Fruit fly (Drosophila melanogaster) whole organism, pupa: ENCODE results near the gene neur.

Source experiments
- CG10348 ChIP-seq: fragments of 200-800 bp; sonication (Bioruptor generic); IDR thresholded peaks from 2 replicates; pipeline ENCODE4 v1.3.6; 2022; ENCODE audit warnings: missing biosample characterization, missing genetic modification characterization
- CG12605 ChIP-seq: fragments of 200-800 bp; sonication (Bioruptor generic); IDR thresholded peaks from 2 replicates; pipeline ENCODE4 v1.3.6; 2022; ENCODE audit warnings: missing biosample characterization, missing genetic modification characterization
- CG13204 ChIP-seq: fragments of 200-800 bp; sonication (Bioruptor generic); optimal IDR thresholded peaks from 2 replicates; lab custom pipeline; 2018; ENCODE audit warnings: missing biosample characterization, mild to moderate bottlenecking, missing genetic modification characterization, moderate library complexity
- CG14655 ChIP-seq: fragments of 200-800 bp; sonication (Bioruptor generic); optimal IDR thresholded peaks from 3 replicates; lab custom pipeline; 2017; ENCODE audit warnings: mild to moderate bottlenecking, missing biosample characterization, missing genetic modification reagents, missing genetic modification characterization
- CG15710 ChIP-seq: fragments of 200-800 bp; sonication (Bioruptor generic); optimal IDR thresholded peaks from 2 replicates; lab custom pipeline; 2018; ENCODE audit warnings: missing biosample characterization, mild to moderate bottlenecking, missing genetic modification characterization, moderate library complexity
- CG17806 ChIP-seq: fragments of 200-800 bp; sonication (Bioruptor generic); optimal IDR thresholded peaks from 2 replicates; lab custom pipeline; 2018; ENCODE audit warnings: missing biosample characterization, mild to moderate bottlenecking, missing genetic modification characterization, moderate library complexity
- CG32121 ChIP-seq: fragments of 200-800 bp; sonication (Bioruptor generic); IDR thresholded peaks from 2 replicates; pipeline ENCODE4 v1.3.6; 2022; ENCODE audit warnings: missing biosample characterization, missing genetic modification characterization
- CG34367 ChIP-seq: fragments of 200-800 bp; sonication (Bioruptor generic); optimal IDR thresholded peaks from 2 replicates; lab custom pipeline; 2018; ENCODE audit warnings: missing biosample characterization, mild to moderate bottlenecking, missing genetic modification characterization
- CG4496 ChIP-seq: fragments of 200-800 bp; sonication (Bioruptor generic); IDR thresholded peaks from 3 replicates; pipeline ENCODE4 v1.3.6; 2022; ENCODE audit warnings: missing biosample characterization, missing genetic modification characterization
- CG8159 ChIP-seq: fragments of 200-800 bp; sonication (Bioruptor generic); optimal IDR thresholded peaks from 3 replicates; lab custom pipeline; 2018; ENCODE audit warnings: missing biosample characterization, mild to moderate bottlenecking, missing genetic modification characterization, moderate library complexity
- CG8301 ChIP-seq: fragments of 200-800 bp; sonication (Bioruptor generic); optimal IDR thresholded peaks from 2 replicates; lab custom pipeline; 2018; ENCODE audit warnings: missing biosample characterization, mild to moderate bottlenecking, missing genetic modification characterization
- CG9948 ChIP-seq: fragments of 200-800 bp; sonication (Bioruptor generic); optimal IDR thresholded peaks from 2 replicates; lab custom pipeline; 2018; ENCODE audit warnings: missing biosample characterization, mild to moderate bottlenecking, missing genetic modification characterization, moderate library complexity
- D1 ChIP-seq: fragments of 200-800 bp; sonication (Bioruptor generic); optimal IDR thresholded peaks from 2 replicates; lab custom pipeline; 2018; ENCODE audit warnings: missing biosample characterization, mild to moderate bottlenecking, missing genetic modification characterization, moderate library complexity
- EcR ChIP-seq: fragments of 200-800 bp; sonication (Bioruptor generic); optimal IDR thresholded peaks from 3 replicates; lab custom pipeline; 2019; ENCODE audit warnings: missing biosample characterization, missing genetic modification characterization, mild to moderate bottlenecking, moderate library complexity, missing genetic modification reagents
- Ets98B ChIP-seq: fragments of 200-800 bp; sonication (Bioruptor generic); IDR thresholded peaks from 2 replicates; pipeline ENCODE4 v1.3.6; 2022; ENCODE audit warnings: missing biosample characterization, missing genetic modification characterization
- Pif1A ChIP-seq: fragments of 200-800 bp; sonication (Bioruptor generic); optimal IDR thresholded peaks from 3 replicates; lab custom pipeline; 2016; ENCODE audit warnings: missing biosample characterization, missing genetic modification characterization
- Pif1B ChIP-seq: fragments of 200-800 bp; sonication (Bioruptor generic); optimal IDR thresholded peaks from 3 replicates; lab custom pipeline; 2016; ENCODE audit warnings: missing biosample characterization, missing genetic modification characterization
- Snoo ChIP-seq: fragments of 200-800 bp; sonication (Bioruptor generic); optimal IDR thresholded peaks from 3 replicates; lab custom pipeline; 2017; ENCODE audit warnings: missing biosample characterization, mild to moderate bottlenecking, missing genetic modification characterization, inconsistent platforms
- fd96Ca ChIP-seq: fragments of 200-800 bp; sonication (Bioruptor generic); IDR thresholded peaks from 3 replicates; pipeline ENCODE4 v1.3.6; 2022; ENCODE audit warnings: missing biosample characterization, missing genetic modification characterization
- gl ChIP-seq: fragments of 200-800 bp; sonication (Bioruptor generic); optimal IDR thresholded peaks from 2 replicates; lab custom pipeline; 2018; ENCODE audit warnings: missing biosample characterization, mild to moderate bottlenecking, missing genetic modification characterization
- rn ChIP-seq: fragments of 200-800 bp; sonication (Bioruptor generic); IDR thresholded peaks from 2 replicates; pipeline ENCODE4 v1.3.6; 2022; ENCODE audit warnings: missing biosample characterization, missing genetic modification characterization

neur gene

dm6 chr3R:9047561-9048465 lies 8.5 kb upstream of the neur start, which contains the start of gene Rel:
Gene Rel (minus strand): TSS chr3R:9047977.
- TF ChIP-seq gl (tag; lab: Kevin White, UChicago) (no peak), rn (GFP tag; lab: Robert Waterston, UW) (no peak), CG17806 (peak; percentile 55), CG34367 (tag; lab: Kevin White, UChicago) (peak; percentile 41), fd96Ca (no peak), CG13204 (no peak), CG4496 (no peak), D1 (no peak), Snoo (peak; percentile 47), CG8159 (tag; lab: Kevin White, UChicago) (peak; percentile 80), Pif1B (GFP tag; lab: Kevin White, UChicago) (no peak), CG12605 (GFP tag; lab: Robert Waterston, UW) (no peak), Ets98B (GFP tag; lab: Robert Waterston, UW) (no peak), EcR (GFP tag; lab: Kevin White, UChicago) (peak; percentile 4), CG15710 (tag; lab: Kevin White, UChicago) (peak; percentile 74), CG14655 (no peak), CG8301 (no peak), CG10348 (GFP tag; lab: Robert Waterston, UW) (no peak), CG9948 (tag; lab: Kevin White, UChicago) (peak; percentile 59), CG32121 (GFP tag; lab: Robert Waterston, UW) (no peak), Pif1A (GFP tag; lab: Kevin White, UChicago) (no peak)

DNA sequence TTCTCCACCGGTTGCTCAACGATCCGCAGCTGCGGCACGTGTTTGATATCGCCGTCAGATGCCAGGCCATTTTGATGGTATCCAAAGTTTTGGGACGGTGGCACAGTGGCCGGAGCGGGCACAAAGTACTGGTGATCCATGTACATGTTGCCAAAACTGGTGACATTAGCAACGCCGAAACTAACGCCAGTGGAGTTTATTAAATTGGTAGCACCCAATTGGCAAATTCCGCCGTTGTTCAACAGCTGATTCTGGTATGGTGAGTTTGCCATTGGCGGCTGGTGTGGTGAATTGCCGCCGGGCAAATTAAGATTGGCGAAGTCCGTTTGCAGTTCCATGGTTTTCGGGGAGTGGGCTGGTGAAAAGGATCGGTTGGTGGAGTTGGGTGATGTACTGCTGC lies 7.7 kb upstream of the neur start:
- TF ChIP-seq Ets98B (GFP tag; lab: Robert Waterston, UW) (no peak), CG34367 (tag; lab: Kevin White, UChicago) (no peak), fd96Ca (no peak), Pif1A (GFP tag; lab: Kevin White, UChicago) (no peak), gl (tag; lab: Kevin White, UChicago) (no peak), Snoo (no peak), CG10348 (GFP tag; lab: Robert Waterston, UW) (no peak), Pif1B (GFP tag; lab: Kevin White, UChicago) (no peak), CG17806 (no peak), CG12605 (GFP tag; lab: Robert Waterston, UW) (no peak), CG8159 (tag; lab: Kevin White, UChicago) (no peak), EcR (GFP tag; lab: Kevin White, UChicago) (no peak), CG15710 (tag; lab: Kevin White, UChicago) (no peak), CG9948 (tag; lab: Kevin White, UChicago) (no peak), CG13204 (no peak)

DNA sequence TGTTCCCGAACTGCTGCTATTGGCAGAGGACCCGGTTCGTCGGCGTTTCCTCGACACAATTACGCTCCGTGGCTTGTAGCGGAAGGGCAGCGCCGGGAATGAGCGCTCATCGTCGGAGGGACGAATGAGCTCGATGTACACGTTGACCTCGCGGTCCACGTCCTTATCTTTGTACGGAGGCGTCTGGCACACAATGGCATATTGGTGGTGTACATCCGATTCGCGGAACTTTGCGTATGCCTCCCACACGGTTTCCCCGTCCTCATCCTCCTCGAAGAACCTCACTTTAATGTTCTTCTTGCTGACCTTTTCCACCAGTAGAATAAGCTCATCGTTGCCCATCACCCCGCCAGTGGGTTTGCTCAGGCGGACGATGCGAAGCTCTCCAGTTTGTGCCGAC lies 6.5 kb upstream of the neur start:
- TF ChIP-seq D1 (no peak), CG34367 (tag; lab: Kevin White, UChicago) (no peak), CG4496 (no peak), CG32121 (GFP tag; lab: Robert Waterston, UW) (no peak), CG10348 (GFP tag; lab: Robert Waterston, UW) (no peak), fd96Ca (no peak)
- TF ChIP-seq, all 21 proteins: peak for 0

DNA sequence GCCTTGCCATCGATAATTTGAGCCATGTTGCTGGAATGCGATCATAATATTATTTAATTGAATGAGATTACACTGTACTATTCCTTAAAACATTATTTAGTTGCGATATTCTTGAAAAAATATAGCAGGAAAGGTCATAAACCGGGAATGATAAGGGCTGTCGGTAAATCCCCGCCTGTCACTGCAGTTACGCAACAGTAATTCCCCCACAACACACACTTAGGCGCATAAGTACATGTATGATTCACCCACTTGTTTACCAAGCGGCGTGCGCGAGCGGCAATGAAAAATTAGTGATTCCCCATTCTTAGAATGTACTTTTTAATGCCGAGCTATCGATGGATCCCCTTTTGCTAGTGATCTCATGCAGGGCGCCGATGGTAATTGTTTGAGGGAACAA lies 4.3 kb upstream of the neur start:
- TF ChIP-seq fd96Ca: no peak
- TF ChIP-seq EcR (GFP tag; lab: Kevin White, UChicago): peak; percentile 78
- TF ChIP-seq, all 21 proteins: peak for 1

DNA sequence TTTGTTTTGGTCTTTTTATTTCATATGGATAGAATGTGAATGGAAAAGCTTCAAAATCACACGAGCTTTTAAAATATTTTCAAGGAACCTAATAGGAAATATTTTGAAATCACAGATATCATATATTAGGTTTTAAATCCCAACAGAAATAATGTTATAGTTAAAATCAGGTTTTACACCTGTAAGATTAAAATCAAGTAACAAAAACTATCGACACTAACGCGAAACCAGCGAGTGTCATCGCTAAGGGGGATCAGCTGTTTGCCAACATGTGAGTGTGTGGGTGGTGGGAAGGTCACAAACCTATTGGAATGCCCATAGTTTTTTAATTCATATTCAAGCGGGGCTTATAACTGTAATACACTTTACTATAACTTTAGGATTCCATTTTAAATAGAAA lies 619 bp downstream of the neur start, which contains the start of gene hyx:
TSS of gene hyx (plus strand) at position 109 of the 400 bp plus-strand sequence.
- TF ChIP-seq CG32121 (GFP tag; lab: Robert Waterston, UW) (peak; percentile 36; the same call in 1 of the 2 replicates), CG4496 (0 out of 3 replicates have a peak, but pooled peaks have one; percentile 24), CG17806 (peak; percentile 20), Pif1B (GFP tag; lab: Kevin White, UChicago) (no peak), CG12605 (GFP tag; lab: Robert Waterston, UW) (no peak), Snoo (peak; percentile 21), CG8301 (no peak), CG9948 (tag; lab: Kevin White, UChicago) (no peak), CG15710 (tag; lab: Kevin White, UChicago) (peak; percentile 11), EcR (GFP tag; lab: Kevin White, UChicago) (peak; percentile 93)
- TF ChIP-seq, all 21 proteins: peak for 6

DNA sequence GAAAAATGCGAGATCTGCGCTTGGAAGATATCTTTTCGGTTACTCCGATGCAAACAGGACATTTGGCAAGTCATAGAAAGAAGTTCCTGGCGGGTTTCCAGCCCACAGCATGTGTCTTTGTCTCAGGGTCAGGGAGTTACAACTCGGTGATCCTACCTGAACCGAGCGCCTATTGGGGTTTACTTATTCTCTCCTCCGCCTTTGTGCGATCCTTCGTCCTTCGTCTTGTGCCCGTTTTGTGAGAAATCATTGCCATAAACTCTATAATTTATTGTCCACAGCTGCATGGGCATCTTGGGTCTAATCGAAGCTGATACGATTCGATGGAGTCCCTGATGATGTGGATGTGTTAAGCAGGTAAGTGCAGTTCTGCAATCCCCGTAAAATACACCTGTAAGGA lies 1.3 kb downstream of the neur start:
- no peak for TF ChIP-seq D1
- TF ChIP-seq CG32121 (GFP tag; lab: Robert Waterston, UW): no peak

- TF ChIP-seq CG12605 (GFP tag; lab: Robert Waterston, UW) (no peak), CG32121 (GFP tag; lab: Robert Waterston, UW) (no peak), CG4496 (no peak), CG17806 (no peak), rn (GFP tag; lab: Robert Waterston, UW) (no peak), CG14655 (no peak), gl (tag; lab: Kevin White, UChicago) (no peak), Snoo (no peak), D1 (no peak), CG34367 (tag; lab: Kevin White, UChicago) (no peak), CG8159 (tag; lab: Kevin White, UChicago) (no peak)
- TF ChIP-seq, all 21 proteins: peak for 0
These were observed 4.0 kb downstream of the neur start for dm6 chr3R:9035252-9035651.
